Worm (Caenorhabditis elegans) whole organism, L4 larva: ENCODE results near the gene R148.4.

Source experiments
- ceh-62 ChIP-seq: sonication (generic microtip); optimal IDR thresholded peaks from 2 replicates; lab custom pipeline; 2017; ENCODE audit warnings: missing biosample characterization, missing genetic modification characterization
- pha-4 ChIP-seq, 2 experiments: fragments of 150-350 bp in 1 of 2; fragments of 200-800 bp in 1 of 2; sonication (Bioruptor generic) in 1 of 2; IDR thresholded peaks in 1 of 2; optimal IDR thresholded peaks in 1 of 2; 2 replicates each; pipeline versions ENCODE4 v1.3.6 to Lab custom; 2014 to 2022; ENCODE audit warnings: missing genetic modification characterization in 2 of 2, missing genetic modification reagents in 2 of 2, missing biosample characterization in 1 of 2, missing compliant biosample characterization in 1 of 2

DNA sequence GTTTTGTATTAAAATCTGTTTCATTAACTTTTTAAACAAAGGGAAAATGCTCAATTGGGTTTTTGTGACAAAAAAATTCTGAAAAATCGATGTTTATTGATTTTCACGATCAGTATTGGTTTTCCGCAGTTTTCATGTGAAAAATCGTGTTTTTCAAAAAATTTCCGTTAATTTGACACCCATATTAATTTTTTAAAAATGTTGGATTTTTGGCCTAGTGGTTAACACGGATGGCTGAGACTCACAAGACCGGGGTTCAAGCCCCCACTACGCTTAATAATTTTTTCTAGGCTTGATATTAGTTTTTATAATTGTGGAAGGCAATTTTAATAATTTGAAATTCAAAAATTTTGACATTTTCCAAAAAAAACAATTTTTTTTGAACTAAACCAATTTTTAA is 19.3 kb downstream of the R148.4 start:
- TF ChIP-seq ceh-62 (tag; lab: Kevin White, UChicago) (no peak), pha-4 (GFP tag; IDR thresholded peaks at IDR 0.05; lab: Robert Waterston, UW) (no peak), pha-4 (tag; optimal IDR thresholded peaks at IDR 0.05; lab: Kevin White, UChicago) (no peak)
